Worm (Caenorhabditis elegans) whole organism, L4 larva: ENCODE results near the gene C55C3.6.

Experiments
- F49E8.2 ChIP-seq: sonication (generic microtip); optimal IDR thresholded peaks from 2 replicates; lab custom pipeline; 2016; ENCODE audit warnings: missing compliant biosample characterization, mild to moderate bottlenecking, missing genetic modification characterization, borderline replicate concordance
- T26A8.4 ChIP-seq: fragments of 200-800 bp; sonication (Bioruptor generic); IDR thresholded peaks from 2 replicates; pipeline ENCODE4 v1.3.6; 2022; ENCODE audit warnings: missing genetic modification characterization, missing compliant biosample characterization
- Y75B8A.6 ChIP-seq: fragments of 200-800 bp; sonication (Bioruptor generic); IDR thresholded peaks from 2 replicates; pipeline ENCODE4 v1.3.6; 2022; ENCODE audit warnings: missing genetic modification reagents, missing genetic modification characterization, missing compliant biosample characterization
- aly-2 ChIP-seq: sonication (generic microtip); optimal IDR thresholded peaks from 2 replicates; lab custom pipeline; 2018; ENCODE audit warnings: missing biosample characterization, missing genetic modification characterization
- ceh-82 ChIP-seq: sonication (generic microtip); optimal IDR thresholded peaks from 2 replicates; lab custom pipeline; 2017; ENCODE audit warnings: missing biosample characterization, missing genetic modification characterization
- daf-16 ChIP-seq, 3 experiments: sonication (generic microtip); optimal IDR thresholded peaks; 2 replicates each; lab custom pipeline; 2016 to 2017; ENCODE audit warnings: missing genetic modification characterization in 3 of 3, missing genetic modification reagents in 3 of 3, mild to moderate bottlenecking in 2 of 3, missing compliant biosample characterization in 2 of 3, missing biosample characterization in 1 of 3, moderate library complexity in 1 of 3
- egl-27 ChIP-seq: sonication (generic microtip); optimal IDR thresholded peaks from 3 replicates; lab custom pipeline; 2017; ENCODE audit warnings: missing biosample characterization, missing genetic modification reagents, missing genetic modification characterization
- jun-1 ChIP-seq: fragments of 150-350 bp; optimal IDR thresholded peaks from 2 replicates; lab custom pipeline; 2014; ENCODE audit warnings: missing biosample characterization, missing genetic modification reagents, missing genetic modification characterization
- lim-7 ChIP-seq: fragments of 200-800 bp; sonication (Bioruptor generic); IDR thresholded peaks from 2 replicates; pipeline ENCODE4 v1.3.6; 2022; ENCODE audit warnings: missing genetic modification characterization, missing compliant biosample characterization
- nhr-237 ChIP-seq: sonication (generic microtip); optimal IDR thresholded peaks from 2 replicates; lab custom pipeline; 2017; ENCODE audit warnings: missing biosample characterization, missing genetic modification characterization
- pha-4 ChIP-seq, 2 experiments: fragments of 150-350 bp in 1 of 2; fragments of 200-800 bp in 1 of 2; sonication (Bioruptor generic) in 1 of 2; IDR thresholded peaks in 1 of 2; optimal IDR thresholded peaks in 1 of 2; 2 replicates each; pipeline versions ENCODE4 v1.3.6 to Lab custom; 2014 to 2022; ENCODE audit warnings: missing genetic modification characterization in 2 of 2, missing genetic modification reagents in 2 of 2, missing biosample characterization in 1 of 2, missing compliant biosample characterization in 1 of 2
- pqm-1 ChIP-seq: sonication (generic microtip); optimal IDR thresholded peaks from 2 replicates; lab custom pipeline; 2017; ENCODE audit warnings: missing biosample characterization, missing genetic modification characterization

DNA sequence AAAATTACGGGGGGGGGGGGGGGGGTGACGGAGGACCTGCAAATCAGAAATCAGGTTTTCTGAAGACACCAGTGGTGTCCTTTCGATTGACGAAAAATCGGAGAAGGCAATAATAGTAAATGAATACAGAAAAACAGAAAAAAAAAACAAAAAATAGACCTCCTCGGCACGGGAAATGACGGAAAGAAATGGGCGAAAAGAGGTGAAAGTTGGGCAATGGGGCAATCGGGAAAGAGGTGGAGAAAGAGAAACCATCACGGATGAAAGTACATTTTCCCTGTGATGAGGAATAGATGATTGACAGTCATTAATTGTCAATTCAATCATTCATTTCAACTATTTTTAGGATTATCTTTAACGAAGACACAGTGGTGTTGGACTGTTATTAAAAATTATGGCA, 20.9 kb downstream of the C55C3.6 start:
- no peak for TF ChIP-seq nhr-237
- no peak for TF ChIP-seq ceh-82
- TF ChIP-seq Y75B8A.6 (GFP tag; lab: Robert Waterston, UW), result no peak
- TF ChIP-seq jun-1 (tag; lab: Kevin White, UChicago), result no peak
- no peak for TF ChIP-seq lim-7 (GFP tag; lab: Robert Waterston, UW)
- TF ChIP-seq F49E8.2, result no peak
- no peak for TF ChIP-seq egl-27
- no peak for TF ChIP-seq pqm-1 (tag; lab: Kevin White, UChicago)
- TF ChIP-seq aly-2 (tag; lab: Kevin White, UChicago), result no peak
- no peak for TF ChIP-seq T26A8.4 (GFP tag; lab: Robert Waterston, UW)
- no peak for TF ChIP-seq pha-4 (GFP tag; IDR thresholded peaks at IDR 0.05; lab: Robert Waterston, UW)
- TF ChIP-seq pha-4 (tag; optimal IDR thresholded peaks at IDR 0.05; lab: Kevin White, UChicago), result no peak
- TF ChIP-seq daf-16 (GFP tag; optimal IDR thresholded peaks at IDR 0.05; lab: Kevin White, UChicago), result no peak
- no peak for TF ChIP-seq daf-16 (tag; optimal IDR thresholded peaks at IDR 0.05; lab: Kevin White, UChicago)
